Fruit fly (Drosophila melanogaster) whole organism, prepupa: ENCODE data around the gene slmo.

ENCODE experiments used
- Blimp-1 ChIP-seq: fragments of 200-800 bp; sonication (Bioruptor generic); optimal IDR thresholded peaks from 3 replicates; lab custom pipeline; 2017; ENCODE audit warnings: missing biosample characterization, missing genetic modification characterization, mild to moderate bottlenecking, moderate library complexity, missing genetic modification reagents
- CG11294 ChIP-seq: fragments of 200-800 bp; sonication (Bioruptor generic); IDR thresholded peaks from 2 replicates; pipeline ENCODE4 v1.3.6; 2022; ENCODE audit warnings: missing biosample characterization, missing genetic modification characterization
- CG11902 ChIP-seq: fragments of 200-800 bp; sonication (Bioruptor generic); optimal IDR thresholded peaks from 3 replicates; lab custom pipeline; 2016; ENCODE audit warnings: missing biosample characterization, missing genetic modification characterization
- CG15336 ChIP-seq: fragments of 200-800 bp; sonication (Bioruptor generic); IDR thresholded peaks from 2 replicates; pipeline ENCODE4 v1.3.6; 2022; ENCODE audit warnings: missing biosample characterization, missing genetic modification characterization
- CG1621 ChIP-seq: fragments of 200-800 bp; sonication (Bioruptor generic); optimal IDR thresholded peaks from 3 replicates; lab custom pipeline; 2018; ENCODE audit warnings: missing biosample characterization, mild to moderate bottlenecking, missing genetic modification characterization
- CG16779 ChIP-seq: fragments of 200-800 bp; sonication (Bioruptor generic); optimal IDR thresholded peaks from 3 replicates; lab custom pipeline; 2017; ENCODE audit warnings: missing biosample characterization, mild to moderate bottlenecking, missing genetic modification characterization
- CG3032 ChIP-seq: fragments of 200-800 bp; optimal IDR thresholded peaks from 2 replicates; lab custom pipeline; 2019; ENCODE audit warnings: missing biosample characterization, mild to moderate bottlenecking, missing genetic modification characterization, moderate library complexity
- CG31627 ChIP-seq: fragments of 200-800 bp; sonication (Bioruptor generic); optimal IDR thresholded peaks from 3 replicates; lab custom pipeline; 2016; ENCODE audit warnings: missing biosample characterization, missing genetic modification characterization
- CG32006 ChIP-seq: fragments of 200-800 bp; sonication (Bioruptor generic); optimal IDR thresholded peaks from 3 replicates; lab custom pipeline; 2017; ENCODE audit warnings: missing biosample characterization, mild to moderate bottlenecking, missing genetic modification characterization
- CG3919 ChIP-seq: fragments of 200-800 bp; sonication (Bioruptor generic); optimal IDR thresholded peaks from 3 replicates; lab custom pipeline; 2016; ENCODE audit warnings: missing biosample characterization, missing genetic modification characterization
- CG4318 ChIP-seq: fragments of 200-800 bp; sonication (Bioruptor generic); optimal IDR thresholded peaks from 3 replicates; lab custom pipeline; 2017; ENCODE audit warnings: missing biosample characterization, mild to moderate bottlenecking, missing genetic modification characterization
- CG6276 ChIP-seq: fragments of 200-800 bp; sonication (Bioruptor generic); optimal IDR thresholded peaks from 2 replicates; lab custom pipeline; 2017; ENCODE audit warnings: missing biosample characterization, mild to moderate bottlenecking, missing genetic modification characterization
- CG6854 ChIP-seq: fragments of 200-800 bp; sonication (Bioruptor generic); optimal IDR thresholded peaks from 2 replicates; lab custom pipeline; 2017; ENCODE audit warnings: missing biosample characterization, mild to moderate bottlenecking, missing genetic modification characterization
- CG8119 ChIP-seq: fragments of 200-800 bp; sonication (Bioruptor generic); IDR thresholded peaks from 3 replicates; pipeline ENCODE4 v1.3.6; 2022; ENCODE audit warnings: missing biosample characterization, missing genetic modification characterization
- CG8632 ChIP-seq: fragments of 200-800 bp; sonication (Bioruptor generic); optimal IDR thresholded peaks from 3 replicates; lab custom pipeline; 2016; ENCODE audit warnings: missing biosample characterization, missing genetic modification characterization
- CG9139 ChIP-seq: fragments of 200-800 bp; sonication (Bioruptor generic); optimal IDR thresholded peaks from 3 replicates; lab custom pipeline; 2017; ENCODE audit warnings: missing biosample characterization, mild to moderate bottlenecking, missing genetic modification characterization
- Eip78C ChIP-seq: fragments of 200-800 bp; sonication (Bioruptor generic); peaks from one replicate; lab custom pipeline; 2016; ENCODE audit warnings: missing biosample characterization, missing genetic modification characterization
- Eip93F ChIP-seq: fragments of 200-800 bp; sonication (Bioruptor generic); optimal IDR thresholded peaks from 2 replicates; lab custom pipeline; 2016; ENCODE audit warnings: missing biosample characterization, mild to moderate bottlenecking, missing genetic modification characterization
- Ets96B ChIP-seq: fragments of 200-800 bp; optimal IDR thresholded peaks from 2 replicates; lab custom pipeline; 2019; ENCODE audit warnings: missing biosample characterization, mild to moderate bottlenecking, missing genetic modification characterization, moderate library complexity
- Hr39 ChIP-seq: fragments of 200-800 bp; sonication (Bioruptor generic); optimal IDR thresholded peaks from 2 replicates; lab custom pipeline; 2016; ENCODE audit warnings: missing biosample characterization, missing genetic modification characterization
- Lpt ChIP-seq: fragments of 200-800 bp; sonication (Bioruptor generic); optimal IDR thresholded peaks from 3 replicates; lab custom pipeline; 2016; ENCODE audit warnings: missing biosample characterization, missing genetic modification characterization
- Met ChIP-seq: fragments of 200-800 bp; sonication (Bioruptor generic); optimal IDR thresholded peaks from 3 replicates; lab custom pipeline; 2016; ENCODE audit warnings: missing biosample characterization, missing genetic modification characterization
- OdsH ChIP-seq: fragments of 200-800 bp; sonication (Bioruptor generic); optimal IDR thresholded peaks from 3 replicates; lab custom pipeline; 2016; ENCODE audit warnings: missing biosample characterization, missing genetic modification characterization
- Smox ChIP-seq: fragments of 200-800 bp; sonication (Bioruptor generic); optimal IDR thresholded peaks from 3 replicates; lab custom pipeline; 2016; ENCODE audit warnings: missing biosample characterization, missing genetic modification characterization
- Sox102F ChIP-seq: fragments of 200-800 bp; sonication (Bioruptor generic); optimal IDR thresholded peaks from 2 replicates; lab custom pipeline; 2016; ENCODE audit warnings: missing biosample characterization, mild to moderate bottlenecking, missing genetic modification characterization
- Sox14 ChIP-seq: fragments of 200-800 bp; sonication (Bioruptor generic); optimal IDR thresholded peaks from 3 replicates; lab custom pipeline; 2016; ENCODE audit warnings: missing biosample characterization, missing genetic modification characterization
- Sox15 ChIP-seq: fragments of 200-800 bp; sonication (Bioruptor generic); optimal IDR thresholded peaks from 3 replicates; lab custom pipeline; 2016; ENCODE audit warnings: missing biosample characterization, missing genetic modification characterization
- acj6 ChIP-seq: fragments of 200-800 bp; sonication (Bioruptor generic); optimal IDR thresholded peaks from 3 replicates; lab custom pipeline; 2016; ENCODE audit warnings: missing biosample characterization, missing genetic modification characterization
- cyc ChIP-seq: fragments of 200-800 bp; sonication (Bioruptor generic); optimal IDR thresholded peaks from 3 replicates; lab custom pipeline; 2016; ENCODE audit warnings: missing biosample characterization, missing genetic modification characterization
- dac ChIP-seq: fragments of 200-800 bp; sonication (Bioruptor generic); optimal IDR thresholded peaks from 2 replicates; lab custom pipeline; 2017; ENCODE audit warnings: missing biosample characterization, mild to moderate bottlenecking, missing genetic modification characterization
- esn ChIP-seq: fragments of 200-800 bp; sonication (Bioruptor generic); optimal IDR thresholded peaks from 2 replicates; lab custom pipeline; 2016; ENCODE audit warnings: missing biosample characterization, mild to moderate bottlenecking, missing genetic modification characterization, moderate library complexity
- fd59A ChIP-seq: fragments of 200-800 bp; sonication (Bioruptor generic); optimal IDR thresholded peaks from 2 replicates; lab custom pipeline; 2017; ENCODE audit warnings: missing biosample characterization, mild to moderate bottlenecking, missing genetic modification characterization, missing genetic modification reagents
- fd85E ChIP-seq: fragments of 200-800 bp; sonication (Bioruptor generic); optimal IDR thresholded peaks from 3 replicates; lab custom pipeline; 2016; ENCODE audit warnings: missing biosample characterization, missing genetic modification characterization
- fkh ChIP-seq: fragments of 200-800 bp; sonication (Bioruptor generic); optimal IDR thresholded peaks from 3 replicates; lab custom pipeline; 2017; ENCODE audit warnings: missing biosample characterization, mild to moderate bottlenecking, missing genetic modification characterization, moderate library complexity
- lz ChIP-seq: fragments of 200-800 bp; sonication (Bioruptor generic); optimal IDR thresholded peaks from 3 replicates; lab custom pipeline; 2016; ENCODE audit warnings: missing biosample characterization, missing genetic modification characterization
- net ChIP-seq: fragments of 200-800 bp; sonication (Bioruptor generic); optimal IDR thresholded peaks from 3 replicates; lab custom pipeline; 2016; ENCODE audit warnings: missing biosample characterization, missing genetic modification characterization
- pdm3 ChIP-seq: fragments of 200-800 bp; sonication (Bioruptor generic); optimal IDR thresholded peaks from 3 replicates; lab custom pipeline; 2016; ENCODE audit warnings: missing biosample characterization, missing genetic modification characterization
- spab ChIP-seq: fragments of 200-800 bp; sonication (Bioruptor generic); optimal IDR thresholded peaks from 2 replicates; lab custom pipeline; 2017; ENCODE audit warnings: missing biosample characterization, mild to moderate bottlenecking, missing genetic modification characterization, missing genetic modification reagents
- svp ChIP-seq: fragments of 200-800 bp; sonication (Bioruptor generic); peaks from one replicate; lab custom pipeline; 2016; ENCODE audit warnings: missing biosample characterization, missing genetic modification characterization
- vri ChIP-seq: fragments of 200-800 bp; sonication (Bioruptor generic); optimal IDR thresholded peaks from 3 replicates; lab custom pipeline; 2016; ENCODE audit warnings: missing biosample characterization, mild to moderate bottlenecking, missing genetic modification characterization

slmo gene

DNA sequence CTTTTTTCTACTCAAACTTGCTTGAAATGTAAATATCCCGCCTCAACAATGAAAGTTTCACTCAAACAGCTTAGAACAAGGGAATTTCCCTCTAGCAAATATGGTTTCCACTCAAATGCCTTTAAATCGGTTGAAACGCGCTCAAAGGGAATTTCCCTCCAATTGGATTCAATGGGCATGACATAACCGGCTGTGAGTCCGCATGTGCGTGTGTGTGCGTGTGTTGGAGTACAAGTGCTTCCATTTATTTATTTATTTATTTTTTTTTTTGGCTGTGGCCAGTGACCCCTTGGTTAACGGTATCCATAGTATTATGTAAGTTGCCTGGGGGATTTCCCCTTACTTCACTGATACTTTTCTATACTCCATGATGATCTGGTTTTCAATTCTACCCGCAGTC lies 27.6 kb upstream of the slmo start:
- TF ChIP-seq Eip78C (GFP tag; lab: Kevin White, UChicago) (peak; percentile 11), CG6276 (GFP tag; lab: Kevin White, UChicago) (peak; percentile 50), fkh (GFP tag; lab: Kevin White, UChicago) (peak; percentile 39), svp (GFP tag; lab: Kevin White, UChicago) (no peak), vri (GFP tag; lab: Kevin White, UChicago) (peak; percentile 62)
- TF ChIP-seq, all 60 proteins: peak for 4

DNA sequence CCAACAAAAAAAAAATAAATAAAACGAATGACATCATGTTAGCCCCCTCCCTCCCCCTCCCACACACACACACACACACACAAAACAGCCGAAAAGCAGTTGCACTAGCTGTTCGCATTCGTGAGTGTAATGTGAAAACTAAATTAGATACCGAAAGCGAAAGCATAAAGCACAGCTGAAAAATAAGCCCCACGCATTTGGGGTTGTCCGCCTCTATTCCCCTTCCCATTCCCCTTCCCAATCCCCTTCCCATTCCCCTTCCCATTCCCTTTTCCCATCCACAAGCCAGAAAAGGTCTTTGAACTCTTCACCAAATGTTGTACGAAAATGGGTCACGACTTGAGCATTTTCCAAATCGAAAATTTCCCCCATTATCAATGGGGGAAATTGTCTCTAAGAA lies 26.8 kb upstream of the slmo start:
- no peak for TF ChIP-seq dac
- TF ChIP-seq CG8632, result no peak
- no peak for TF ChIP-seq CG11294 (GFP tag; lab: Robert Waterston, UW)
- no peak for TF ChIP-seq CG11902 (GFP tag; lab: Kevin White, UChicago)
- no peak for TF ChIP-seq OdsH (GFP tag; lab: Kevin White, UChicago)
- TF ChIP-seq fkh (GFP tag; lab: Kevin White, UChicago), result no peak
- TF ChIP-seq svp (GFP tag; lab: Kevin White, UChicago), result no peak
- no peak for TF ChIP-seq Sox14 (GFP tag; lab: Kevin White, UChicago)
- TF ChIP-seq pdm3 (GFP tag; lab: Kevin White, UChicago), result no peak
- no peak for TF ChIP-seq Lpt (GFP tag; lab: Kevin White, UChicago)
- TF ChIP-seq CG9139, result no peak
- TF ChIP-seq CG1621, result no peak
- TF ChIP-seq lz (GFP tag; lab: Kevin White, UChicago), result no peak

- TF ChIP-seq net (GFP tag; lab: Kevin White, UChicago) (no peak), pdm3 (GFP tag; lab: Kevin White, UChicago) (no peak), Blimp-1 (GFP tag; lab: Kevin White, UChicago) (no peak)
Observed at dm6 chr2L:6074314-6074713, 25.8 kb upstream of the slmo start.

- no peak for TF ChIP-seq Eip93F (GFP tag; lab: Kevin White, UChicago)
- no peak for TF ChIP-seq Sox102F (GFP tag; lab: Kevin White, UChicago)
- TF ChIP-seq fd59A (GFP tag; lab: Kevin White, UChicago), result no peak
- TF ChIP-seq CG8119 (GFP tag; lab: Robert Waterston, UW), result no peak
- TF ChIP-seq Hr39 (GFP tag; lab: Kevin White, UChicago), result no peak
- TF ChIP-seq CG16779 (tag; lab: Kevin White, UChicago), result no peak
- TF ChIP-seq CG3032 (tag; lab: Kevin White, UChicago), result no peak
- no peak for TF ChIP-seq CG3919 (GFP tag; lab: Kevin White, UChicago)
- TF ChIP-seq CG15336 (GFP tag; lab: Robert Waterston, UW), result no peak
- no peak for TF ChIP-seq CG6854 (GFP tag; lab: Kevin White, UChicago)
- no peak for TF ChIP-seq CG31627 (GFP tag; lab: Kevin White, UChicago)
- TF ChIP-seq, all 60 proteins: peak for 0
Observed at dm6 chr2L:6073894-6074293, 25.4 kb upstream of the slmo start.

- TF ChIP-seq acj6 (GFP tag; lab: Kevin White, UChicago), result no peak
- no peak for TF ChIP-seq Smox (GFP tag; lab: Kevin White, UChicago)
- no peak for TF ChIP-seq CG4318 (GFP tag; lab: Kevin White, UChicago)
Observed at dm6 chr2L:6072124-6072523, 23.6 kb upstream of the slmo start.

DNA sequence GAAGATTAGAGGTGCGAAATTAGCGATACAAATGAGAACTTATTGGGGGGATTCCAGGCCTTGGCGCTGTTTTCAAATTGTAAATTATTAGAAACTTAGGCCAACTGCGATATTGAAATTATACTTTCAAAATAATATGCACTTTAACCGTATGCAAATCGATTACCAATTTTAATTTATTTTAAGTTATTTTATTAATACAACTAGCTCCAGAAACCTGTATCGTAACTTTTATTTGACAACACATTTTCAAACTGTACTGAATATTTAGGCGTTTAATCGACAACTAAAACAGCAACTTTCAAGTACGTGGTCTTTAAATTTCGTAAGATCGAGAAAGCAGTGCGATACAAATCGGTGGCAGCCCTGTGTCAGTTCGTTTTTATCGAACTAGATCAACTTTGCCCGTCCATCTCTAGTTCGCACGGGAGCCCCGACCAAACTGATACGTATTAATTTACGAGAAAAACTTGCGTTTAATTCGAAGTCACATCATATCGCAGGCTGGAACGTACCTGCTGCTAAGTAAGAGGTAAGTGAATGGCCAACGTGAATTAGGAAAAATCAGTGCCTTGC lies 22.2 kb upstream of the slmo start, which contains the start of the genes CG9154 and Kr-h2:
Gene CG9154, minus strand, starts transcription at position 31 of the 576 bp plus-strand sequence.
Gene Kr-h2, plus strand, starts transcription at position 335 of the 576 bp plus-strand sequence.
- TF ChIP-seq svp (GFP tag; lab: Kevin White, UChicago), result peak; percentile 80
- TF ChIP-seq Sox15, result no peak
- TF ChIP-seq esn (GFP tag; lab: Kevin White, UChicago), result peak; percentile 68
- TF ChIP-seq Met, result peak; percentile 56
- peak; percentile 54 for TF ChIP-seq CG32006 (GFP tag; lab: Kevin White, UChicago)
- TF ChIP-seq Sox14 (GFP tag; lab: Kevin White, UChicago), result peak; percentile 57
- TF ChIP-seq CG11294 (GFP tag; lab: Robert Waterston, UW), result 0 out of 2 replicates have a peak, but pooled peaks have one; percentile 34
- no peak for TF ChIP-seq pdm3 (GFP tag; lab: Kevin White, UChicago)
- no peak for TF ChIP-seq vri (GFP tag; lab: Kevin White, UChicago)
- TF ChIP-seq CG9139, result no peak
- peak; percentile 27 for TF ChIP-seq Blimp-1 (GFP tag; lab: Kevin White, UChicago)
- TF ChIP-seq Ets96B, result peak; percentile 29
- no peak for TF ChIP-seq fd59A (GFP tag; lab: Kevin White, UChicago)
- TF ChIP-seq fd85E (GFP tag; lab: Kevin White, UChicago), result no peak
- TF ChIP-seq Hr39 (GFP tag; lab: Kevin White, UChicago), result no peak
- no peak for TF ChIP-seq CG16779 (tag; lab: Kevin White, UChicago)
- no peak for TF ChIP-seq Lpt (GFP tag; lab: Kevin White, UChicago)
- no peak for TF ChIP-seq spab
- TF ChIP-seq CG15336 (GFP tag; lab: Robert Waterston, UW), result no peak; the same call in 1 of the 2 replicates
- TF ChIP-seq cyc (GFP tag; lab: Kevin White, UChicago), result peak; percentile 39
- no peak for TF ChIP-seq CG11902 (GFP tag; lab: Kevin White, UChicago)
- peak; percentile 32 for TF ChIP-seq CG8632
